Worm (Caenorhabditis elegans): ENCODE results near the gene gly-9.

ce11 chrIII:11268532-11268931, 21.8 kb downstream of the gly-9 start:
- no peak for TF ChIP-seq nhr-43 (tag; optimal IDR thresholded peaks at IDR 0.05; ENCODE audit: poor library complexity, severe bottlenecking)
- TF ChIP-seq mml-1 (tag; optimal IDR thresholded peaks at IDR 0.05), result no peak
- TF ChIP-seq zag-1 (tag; optimal IDR thresholded peaks at IDR 0.05), result no peak
- TF ChIP-seq pqm-1 (tag; optimal IDR thresholded peaks at IDR 0.05), result no peak
- no peak for TF ChIP-seq unc-62 (GFP tag; optimal IDR thresholded peaks at IDR 0.05)
- no peak for TF ChIP-seq nhr-67 (tag; optimal IDR thresholded peaks at IDR 0.05)
- no peak for TF ChIP-seq ZK546.5 (tag; optimal IDR thresholded peaks at IDR 0.05)
- no peak for TF ChIP-seq fkh-10 (GFP tag; optimal IDR thresholded peaks at IDR 0.05)
